Worm (Caenorhabditis elegans): ENCODE data around the gene Y49F6B.13.
"Not testable (repeated sequence)": the region's sequence is repeated elsewhere in the genome, so short reads cannot be mapped to it uniquely, and the experiment has no call there.

The Y49F6B.13 gene

ce11 chrII:3500373-3500772 lies 28.9 kb upstream of the Y49F6B.13 start:
- TF ChIP-seq nhr-85 (tag) (peak; percentile 19), ces-1 (GFP tag; optimal IDR thresholded peaks at IDR 0.05) (no peak)

- TF ChIP-seq efl-1 (optimal IDR thresholded peaks at IDR 0.05) (peak in 1 of 2 experiments; percentile 92), efl-1 (GFP tag; optimal IDR thresholded peaks at IDR 0.05 in 1 of 2) (no peak), unc-98 (GFP tag; IDR thresholded peaks at IDR 0.05) (no peak), lin-35 (GFP tag; optimal IDR thresholded peaks at IDR 0.05) (peak in 1 of 2 experiments; percentile 9)
These were observed 27.9 kb upstream of the Y49F6B.13 start, which contains the start of gene Y49F6B.9 for ce11 chrII:3499386-3499785. Y49F6B.9 (minus strand) TSS chrII:3499387.

- TF ChIP-seq nhr-47 (tag; optimal IDR thresholded peaks at IDR 0.05); pag-3 (tag; optimal IDR thresholded peaks at IDR 0.05; ENCODE audit: borderline replicate concordance, insufficient read depth); lin-35 (GFP tag; optimal IDR thresholded peaks at IDR 0.05): not testable (repeated sequence)
These were observed 19.3 kb upstream of the Y49F6B.13 start, which contains the start of gene fbxb-112 for ce11 chrII:3490797-3491196. fbxb-112 (plus strand) TSS chrII:3491097.

- TF ChIP-seq lir-3 (tag; optimal IDR thresholded peaks at IDR 0.05; ENCODE audit: poor library complexity) (peak; percentile 87), egl-27 (tag; optimal IDR thresholded peaks at IDR 0.05) (no peak), nhr-28 (tag; optimal IDR thresholded peaks at IDR 0.05) (no peak), xbp-1 (tag; optimal IDR thresholded peaks at IDR 0.05) (peak; percentile 62), blmp-1 (tag; optimal IDR thresholded peaks at IDR 0.05) (no peak), C04F5.9 (tag; optimal IDR thresholded peaks at IDR 0.05) (peak; percentile 67), nhr-84 (tag; optimal IDR thresholded peaks at IDR 0.05) (no peak), mep-1 (tag; optimal IDR thresholded peaks at IDR 0.05) (peak; percentile 68), jun-1 (tag; optimal IDR thresholded peaks at IDR 0.05) (no peak), snpc-4 (tag; optimal IDR thresholded peaks at IDR 0.05) (peak; percentile 41), efl-3 (GFP tag; optimal IDR thresholded peaks at IDR 0.05) (no peak), skn-1 (tag; optimal IDR thresholded peaks at IDR 0.05) (peak; percentile 37), sox-4 (tag; optimal IDR thresholded peaks at IDR 0.05) (peak; percentile 66), unc-86 (tag; optimal IDR thresholded peaks at IDR 0.05) (peak; percentile 49), ces-1 (GFP tag; optimal IDR thresholded peaks at IDR 0.05) (peak; percentile 70), ztf-4 (tag; optimal IDR thresholded peaks at IDR 0.05) (no peak), egl-13 (tag; optimal IDR thresholded peaks at IDR 0.05) (peak; percentile 25), hlh-4 (tag; optimal IDR thresholded peaks at IDR 0.05) (no peak), ceh-90 (tag; optimal IDR thresholded peaks at IDR 0.05) (peak; percentile 84), nhr-12 (tag; optimal IDR thresholded peaks at IDR 0.05) (no peak), C16A3.4 (tag; optimal IDR thresholded peaks at IDR 0.05) (peak; percentile 56), sup-37 (GFP tag; optimal IDR thresholded peaks at IDR 0.05) (no peak), aly-2 (tag; optimal IDR thresholded peaks at IDR 0.05) (no peak), ceh-8 (GFP tag; optimal IDR thresholded peaks at IDR 0.05) (no peak), pax-3 (tag; optimal IDR thresholded peaks at IDR 0.05) (peak; percentile 62), nhr-76 (tag; optimal IDR thresholded peaks at IDR 0.05) (no peak), tbx-2 (tag; optimal IDR thresholded peaks at IDR 0.05) (peak; percentile 71), fos-1 (tag; optimal IDR thresholded peaks at IDR 0.05) (no peak), fkh-8 (tag; optimal IDR thresholded peaks at IDR 0.05) (peak; percentile 65), rnt-1 (tag; optimal IDR thresholded peaks at IDR 0.05) (peak; percentile 97), dpl-1 (GFP tag; optimal IDR thresholded peaks at IDR 0.05) (peak; percentile 50 to 73 (median 64)), ztf-11 (tag; optimal IDR thresholded peaks at IDR 0.05) (peak in 1 of 2 experiments; percentile 77), F16B12.6 (tag; optimal IDR thresholded peaks at IDR 0.05) (peak; percentile 53), lin-35 (GFP tag; optimal IDR thresholded peaks at IDR 0.05) (peak; percentile 51 to 70), mab-9 (GFP tag; IDR thresholded peaks at IDR 0.05) (peak; percentile 54), fkh-10 (GFP tag; optimal IDR thresholded peaks at IDR 0.05) (peak; percentile 44), isw-1 (GFP tag; IDR thresholded peaks at IDR 0.05) (peak; percentile 68), ama-1 (optimal IDR thresholded peaks at IDR 0.05) (no peak), lsy-2 (tag; optimal IDR thresholded peaks at IDR 0.05) (peak; percentile 69 to 75), nhr-90 (tag; optimal IDR thresholded peaks at IDR 0.05; ENCODE audit: poor library complexity) (peak; percentile 68), nhr-20 (tag; optimal IDR thresholded peaks at IDR 0.05) (peak; percentile 56), nhr-85 (tag) (peak; percentile 83)
These were observed 10.7 kb upstream of the Y49F6B.13 start, which contains the start of gene smu-2 for ce11 chrII:3482231-3482630. smu-2 (plus strand) TSS chrII:3482408.

All from whole organism, L1 larva.